Worm (Caenorhabditis elegans) whole organism, L4 larva: Measurements from ENCODE around the gene ncam-1.

ENCODE experiments used
- D1046.2 ChIP-seq: fragments of 200-800 bp; sonication (Bioruptor generic); IDR thresholded peaks from 2 replicates; pipeline ENCODE4 v1.3.6; 2022; ENCODE audit warnings: missing genetic modification characterization, missing compliant biosample characterization
- F10B5.3 ChIP-seq: sonication (generic microtip); optimal IDR thresholded peaks from 2 replicates; lab custom pipeline; 2016; ENCODE audit warnings: mild to moderate bottlenecking, missing genetic modification characterization, missing compliant biosample characterization
- F49E8.2 ChIP-seq: sonication (generic microtip); optimal IDR thresholded peaks from 2 replicates; lab custom pipeline; 2016; ENCODE audit warnings: missing compliant biosample characterization, mild to moderate bottlenecking, missing genetic modification characterization, borderline replicate concordance
- R02D3.7 ChIP-seq: fragments of 150-350 bp; sonication (generic microtip); optimal IDR thresholded peaks from 3 replicates; lab custom pipeline; 2014; ENCODE audit warnings: missing biosample characterization, missing genetic modification characterization
- T26A8.4 ChIP-seq: fragments of 200-800 bp; sonication (Bioruptor generic); IDR thresholded peaks from 2 replicates; pipeline ENCODE4 v1.3.6; 2022; ENCODE audit warnings: missing genetic modification characterization, missing compliant biosample characterization
- Y105C5A.15 ChIP-seq: fragments of 200-800 bp; sonication (Bioruptor generic); IDR thresholded peaks from 2 replicates; pipeline ENCODE4 v1.3.6; 2022; ENCODE audit warnings: missing genetic modification characterization, missing compliant biosample characterization
- ZK546.5 ChIP-seq, 2 experiments: sonication (generic microtip); optimal IDR thresholded peaks; 2 replicates each; lab custom pipeline; 2017; ENCODE audit warnings: missing biosample characterization in 2 of 2, missing genetic modification characterization in 2 of 2
- aha-1 ChIP-seq: fragments of 150-350 bp; peaks from one replicate; lab custom pipeline; 2014; ENCODE audit warnings: missing biosample characterization, missing genetic modification characterization
- aly-2 ChIP-seq: sonication (generic microtip); optimal IDR thresholded peaks from 2 replicates; lab custom pipeline; 2018; ENCODE audit warnings: missing biosample characterization, missing genetic modification characterization
- arid-1 ChIP-seq: fragments of 200-800 bp; sonication (Bioruptor generic); conservative IDR thresholded peaks from 2 replicates; pipeline ENCODE4 v1.3.6; 2022; ENCODE audit warnings: missing genetic modification reagents, missing genetic modification characterization, missing compliant biosample characterization
- ceh-20 ChIP-seq: fragments of 200-800 bp; sonication (Bioruptor generic); IDR thresholded peaks from 2 replicates; pipeline ENCODE4 v1.3.6; 2022; ENCODE audit warnings: missing genetic modification reagents, missing genetic modification characterization, missing compliant biosample characterization
- ceh-32 ChIP-seq: sonication (generic microtip); optimal IDR thresholded peaks from 2 replicates; lab custom pipeline; 2016; ENCODE audit warnings: mild to moderate bottlenecking, missing genetic modification characterization, missing compliant biosample characterization; ENCODE audit not compliant: poor library complexity
- ceh-62 ChIP-seq: sonication (generic microtip); optimal IDR thresholded peaks from 2 replicates; lab custom pipeline; 2017; ENCODE audit warnings: missing biosample characterization, missing genetic modification characterization
- ces-1 ChIP-seq: fragments of 150-350 bp; sonication (generic microtip); optimal IDR thresholded peaks from 4 replicates; lab custom pipeline; 2014; ENCODE audit warnings: missing biosample characterization, missing genetic modification reagents, missing genetic modification characterization
- daf-16 ChIP-seq, 3 experiments: sonication (generic microtip); optimal IDR thresholded peaks; 2 replicates each; lab custom pipeline; 2016 to 2017; ENCODE audit warnings: missing genetic modification characterization in 3 of 3, missing genetic modification reagents in 3 of 3, mild to moderate bottlenecking in 2 of 3, missing compliant biosample characterization in 2 of 3, missing biosample characterization in 1 of 3, moderate library complexity in 1 of 3
- daf-19 ChIP-seq: fragments of 200-800 bp; sonication (Bioruptor generic); conservative IDR thresholded peaks from 2 replicates; pipeline ENCODE4 v1.3.6; 2022; ENCODE audit warnings: missing genetic modification characterization, missing compliant biosample characterization
- daf-8 ChIP-seq: fragments of 200-800 bp; sonication (Bioruptor generic); IDR thresholded peaks from 2 replicates; pipeline ENCODE4 v1.3.6; 2022; ENCODE audit warnings: missing genetic modification characterization, missing compliant biosample characterization
- dmd-9 ChIP-seq: fragments of 200-800 bp; sonication (Bioruptor generic); IDR thresholded peaks from 2 replicates; pipeline ENCODE4 v1.3.6; 2022; ENCODE audit warnings: missing genetic modification reagents, missing genetic modification characterization, missing compliant biosample characterization
- dpl-1 ChIP-seq: fragments of 150-350 bp; optimal IDR thresholded peaks from 2 replicates; lab custom pipeline; 2014; ENCODE audit warnings: missing biosample characterization, missing genetic modification reagents, missing genetic modification characterization
- dve-1 ChIP-seq: sonication (generic microtip); optimal IDR thresholded peaks from 2 replicates; lab custom pipeline; 2017; ENCODE audit warnings: antibody characterized with exemption, mild to moderate bottlenecking, missing genetic modification characterization, missing compliant biosample characterization; ENCODE audit not compliant: insufficient read depth
- egl-43 ChIP-seq: fragments of 200-800 bp; sonication (Bioruptor generic); IDR thresholded peaks from 2 replicates; pipeline ENCODE4 v1.3.6; 2022; ENCODE audit warnings: missing genetic modification reagents, missing genetic modification characterization, missing compliant biosample characterization
- fkh-10 ChIP-seq: fragments of 150-350 bp; optimal IDR thresholded peaks from 2 replicates; lab custom pipeline; 2014; ENCODE audit warnings: missing biosample characterization, missing genetic modification reagents, missing genetic modification characterization
- hif-1 ChIP-seq, 2 experiments: sonication (generic microtip); optimal IDR thresholded peaks; 2 replicates each; lab custom pipeline; 2016 to 2017; ENCODE audit warnings: missing compliant biosample characterization in 2 of 2, missing genetic modification characterization in 2 of 2, missing genetic modification reagents in 2 of 2, missing genotype in 2 of 2, mild to moderate bottlenecking in 1 of 2
- hlh-30 ChIP-seq: sonication (generic microtip); optimal IDR thresholded peaks from 2 replicates; lab custom pipeline; 2017; ENCODE audit warnings: antibody characterized with exemption, mild to moderate bottlenecking, missing genetic modification characterization, missing compliant biosample characterization; ENCODE audit not compliant: insufficient read depth
- hmg-1.1 ChIP-seq: fragments of 200-800 bp; sonication (Bioruptor generic); IDR thresholded peaks from 2 replicates; pipeline ENCODE4 v1.3.6; 2022; ENCODE audit warnings: missing genetic modification reagents, missing genetic modification characterization, missing compliant biosample characterization
- jun-1 ChIP-seq: fragments of 150-350 bp; optimal IDR thresholded peaks from 2 replicates; lab custom pipeline; 2014; ENCODE audit warnings: missing biosample characterization, missing genetic modification reagents, missing genetic modification characterization
- lin-13 ChIP-seq: fragments of 150-350 bp; optimal IDR thresholded peaks from 2 replicates; lab custom pipeline; 2014; ENCODE audit warnings: missing biosample characterization, missing genetic modification reagents, missing genetic modification characterization
- lin-15B ChIP-seq: fragments of 150-350 bp; sonication (generic microtip); optimal IDR thresholded peaks from 3 replicates; lab custom pipeline; 2014; ENCODE audit warnings: missing biosample characterization, missing genetic modification characterization
- lin-29 ChIP-seq: fragments of 200-800 bp; sonication (Bioruptor generic); IDR thresholded peaks from 2 replicates; pipeline ENCODE4 v1.3.6; 2022; ENCODE audit warnings: missing genetic modification reagents, missing genetic modification characterization, missing compliant biosample characterization
- lin-39 ChIP-seq: fragments of 150-350 bp; optimal IDR thresholded peaks from 2 replicates; lab custom pipeline; 2014; ENCODE audit warnings: missing biosample characterization, missing genetic modification reagents, missing genetic modification characterization
- lir-3 ChIP-seq: sonication (generic microtip); optimal IDR thresholded peaks from 2 replicates; lab custom pipeline; 2016; ENCODE audit warnings: mild to moderate bottlenecking, missing genetic modification characterization, missing compliant biosample characterization
- lsy-2 ChIP-seq, 2 experiments: fragments of 150-350 bp in 1 of 2; sonication (generic microtip) in 1 of 2; optimal IDR thresholded peaks; 2 replicates each; lab custom pipeline; 2014 to 2017; ENCODE audit warnings: missing biosample characterization in 2 of 2, missing genetic modification characterization in 2 of 2
- madf-9 ChIP-seq: fragments of 200-800 bp; sonication (Bioruptor generic); conservative IDR thresholded peaks from 2 replicates; pipeline ENCODE4 v1.3.6; 2022; ENCODE audit warnings: missing genetic modification reagents, missing genetic modification characterization, missing compliant biosample characterization
- mdl-1 ChIP-seq, 2 experiments: fragments of 150-350 bp in 1 of 2; sonication (generic microtip) in 1 of 2; optimal IDR thresholded peaks; 2 replicates each; lab custom pipeline; 2014 to 2017; ENCODE audit warnings: missing biosample characterization in 2 of 2, missing genetic modification characterization in 2 of 2
- mep-1 ChIP-seq: fragments of 150-350 bp; sonication (generic microtip); optimal IDR thresholded peaks from 3 replicates; lab custom pipeline; 2014; ENCODE audit warnings: missing biosample characterization, missing genetic modification characterization
- nhr-10 ChIP-seq: fragments of 150-350 bp; optimal IDR thresholded peaks from 2 replicates; lab custom pipeline; 2014; ENCODE audit warnings: missing biosample characterization, missing genetic modification characterization
- nhr-237 ChIP-seq: sonication (generic microtip); optimal IDR thresholded peaks from 2 replicates; lab custom pipeline; 2017; ENCODE audit warnings: missing biosample characterization, missing genetic modification characterization
- pha-4 ChIP-seq, 2 experiments: fragments of 150-350 bp in 1 of 2; fragments of 200-800 bp in 1 of 2; sonication (Bioruptor generic) in 1 of 2; IDR thresholded peaks in 1 of 2; optimal IDR thresholded peaks in 1 of 2; 2 replicates each; pipeline versions ENCODE4 v1.3.6 to Lab custom; 2014 to 2022; ENCODE audit warnings: missing genetic modification characterization in 2 of 2, missing genetic modification reagents in 2 of 2, missing biosample characterization in 1 of 2, missing compliant biosample characterization in 1 of 2
- php-3 ChIP-seq: fragments of 200-800 bp; sonication (Bioruptor generic); IDR thresholded peaks from 2 replicates; pipeline ENCODE4 v1.3.6; 2022; ENCODE audit warnings: missing genetic modification reagents, missing genetic modification characterization, missing compliant biosample characterization
- pqm-1 ChIP-seq: sonication (generic microtip); optimal IDR thresholded peaks from 2 replicates; lab custom pipeline; 2017; ENCODE audit warnings: missing biosample characterization, missing genetic modification characterization
- set-16 ChIP-seq: fragments of 200-800 bp; sonication (Bioruptor generic); IDR thresholded peaks from 2 replicates; pipeline ENCODE4 v1.3.6; 2022; ENCODE audit warnings: missing genetic modification reagents, missing genetic modification characterization, missing compliant biosample characterization
- snpc-1.2 ChIP-seq: fragments of 200-800 bp; sonication (Bioruptor generic); IDR thresholded peaks from 2 replicates; pipeline ENCODE4 v1.3.6; 2022; ENCODE audit warnings: missing genetic modification reagents, missing genetic modification characterization, missing compliant biosample characterization
- spr-1 ChIP-seq: sonication (generic microtip); optimal IDR thresholded peaks from 2 replicates; lab custom pipeline; 2016; ENCODE audit warnings: mild to moderate bottlenecking, missing genetic modification characterization, missing compliant biosample characterization
- spr-3 ChIP-seq: fragments of 200-800 bp; sonication (Bioruptor generic); optimal IDR thresholded peaks from 2 replicates; lab custom pipeline; 2018; ENCODE audit warnings: mild to moderate bottlenecking, missing genetic modification characterization, missing compliant biosample characterization
- tra-1 ChIP-seq: fragments of 200-800 bp; sonication (Bioruptor generic); IDR thresholded peaks from 2 replicates; pipeline ENCODE4 v1.3.6; 2022; ENCODE audit warnings: missing genetic modification reagents, missing genetic modification characterization, missing compliant biosample characterization
- unc-130 ChIP-seq: sonication (generic microtip); optimal IDR thresholded peaks from 2 replicates; lab custom pipeline; 2016; ENCODE audit warnings: missing genetic modification reagents, missing genetic modification characterization, missing compliant biosample characterization
- zag-1 ChIP-seq: fragments of 150-350 bp; optimal IDR thresholded peaks from 2 replicates; lab custom pipeline; 2014; ENCODE audit warnings: missing biosample characterization, missing genetic modification characterization
- zip-11 ChIP-seq: fragments of 200-800 bp; sonication (Bioruptor generic); IDR thresholded peaks from 2 replicates; pipeline ENCODE4 v1.3.6; 2022; ENCODE audit warnings: missing genetic modification characterization, missing compliant biosample characterization
- zip-2 ChIP-seq: fragments of 150-350 bp; optimal IDR thresholded peaks from 2 replicates; lab custom pipeline; 2014; ENCODE audit warnings: missing biosample characterization, missing genetic modification characterization

Gene ncam-1

ce11 chrX:726295-726694, 34.6 kb downstream of the ncam-1 start (continued):
- TF ChIP-seq spr-1 (tag; lab: Kevin White, UChicago): no peak
- no peak for TF ChIP-seq F10B5.3 (tag; lab: Kevin White, UChicago)
- TF ChIP-seq D1046.2 (GFP tag; lab: Robert Waterston, UW): no peak
- peak in 1 of 2 experiments; percentile 10 for TF ChIP-seq mdl-1 (tag; optimal IDR thresholded peaks at IDR 0.05; lab: Kevin White, UChicago)
- TF ChIP-seq R02D3.7: no peak

ce11 chrX:727737-728136, 36.0 kb downstream of the ncam-1 start:
- TF ChIP-seq unc-130 (GFP tag; lab: Kevin White, UChicago): no peak
- TF ChIP-seq Y105C5A.15 (GFP tag; lab: Robert Waterston, UW): no peak
- TF ChIP-seq egl-43 (GFP tag; lab: Robert Waterston, UW): no peak
- no peak for TF ChIP-seq lin-39 (tag; lab: Kevin White, UChicago)
- 0 out of 2 replicates have a peak, but pooled peaks have one; percentile 24 for TF ChIP-seq dmd-9 (GFP tag; lab: Robert Waterston, UW)
- no peak for TF ChIP-seq daf-8 (GFP tag; lab: Robert Waterston, UW)
- TF ChIP-seq php-3: peak; percentile 74
- TF ChIP-seq madf-9: no peak
- TF ChIP-seq jun-1: peak; percentile 69
- TF ChIP-seq snpc-1.2 (GFP tag; lab: Robert Waterston, UW): no peak
- TF ChIP-seq zip-11 (GFP tag; lab: Robert Waterston, UW): no peak
- peak; percentile 90 for TF ChIP-seq aha-1 (tag; lab: Kevin White, UChicago)
- TF ChIP-seq set-16 (GFP tag; lab: Robert Waterston, UW): no peak
- no peak for TF ChIP-seq ces-1 (GFP tag; lab: Kevin White, UChicago)
- TF ChIP-seq ceh-62 (tag; lab: Kevin White, UChicago): no peak
- peak; percentile 79 for TF ChIP-seq dve-1 (tag; lab: Kevin White, UChicago)
- no peak for TF ChIP-seq lin-15B (tag; lab: Kevin White, UChicago)
- TF ChIP-seq lin-13 (GFP tag; lab: Kevin White, UChicago): no peak
- 0 out of 2 replicates have a peak, but pooled peaks have one; percentile 54 for TF ChIP-seq ceh-20 (GFP tag; lab: Robert Waterston, UW)
- peak; percentile 20 to 27 for TF ChIP-seq daf-16 (GFP tag; optimal IDR thresholded peaks at IDR 0.05; lab: Kevin White, UChicago)
- peak; percentile 82 for TF ChIP-seq daf-16 (tag; optimal IDR thresholded peaks at IDR 0.05; lab: Kevin White, UChicago)
- no peak for TF ChIP-seq nhr-10 (tag; lab: Kevin White, UChicago)
- TF ChIP-seq fkh-10 (GFP tag; lab: Kevin White, UChicago): no peak
- TF ChIP-seq ZK546.5 (tag; optimal IDR thresholded peaks at IDR 0.05; lab: Kevin White, UChicago): no peak
- TF ChIP-seq pqm-1 (tag; lab: Kevin White, UChicago): peak; percentile 22
- TF ChIP-seq nhr-237 (tag; lab: Kevin White, UChicago): no peak
- TF ChIP-seq arid-1 (GFP tag; lab: Robert Waterston, UW): peak; percentile 55; the same call in 1 of the 2 replicates
- TF ChIP-seq lsy-2 (tag; optimal IDR thresholded peaks at IDR 0.05; lab: Kevin White, UChicago): peak in 1 of 2 experiments; percentile 61
- no peak for TF ChIP-seq zag-1 (tag; lab: Kevin White, UChicago)
- peak; percentile 82 for TF ChIP-seq hmg-1.1 (GFP tag; lab: Robert Waterston, UW)
- TF ChIP-seq aly-2: no peak
- 0 out of 2 replicates have a peak, but pooled peaks have one; percentile 21 for TF ChIP-seq pha-4 (GFP tag; IDR thresholded peaks at IDR 0.05; lab: Robert Waterston, UW)
- no peak for TF ChIP-seq pha-4 (tag; optimal IDR thresholded peaks at IDR 0.05; lab: Kevin White, UChicago)
- TF ChIP-seq mep-1 (tag; lab: Kevin White, UChicago): peak; percentile 75
- no peak for TF ChIP-seq tra-1 (GFP tag; lab: Robert Waterston, UW)
- TF ChIP-seq daf-19 (GFP tag; lab: Robert Waterston, UW): no peak
- peak; percentile 20 to 59 for TF ChIP-seq hif-1 (tag; optimal IDR thresholded peaks at IDR 0.05; lab: Kevin White, UChicago)
- peak; percentile 60 for TF ChIP-seq dpl-1 (GFP tag; lab: Kevin White, UChicago)
- no peak for TF ChIP-seq zip-2 (tag; lab: Kevin White, UChicago)
- no peak for TF ChIP-seq lin-29 (GFP tag; lab: Robert Waterston, UW)
- no peak for TF ChIP-seq spr-3 (GFP tag; lab: Kevin White, UChicago)
- peak; percentile 18 for TF ChIP-seq lir-3
- TF ChIP-seq hlh-30 (tag; lab: Kevin White, UChicago): peak; percentile 81
- TF ChIP-seq ceh-32: peak; percentile 5
- TF ChIP-seq T26A8.4: peak; percentile 82
- TF ChIP-seq F49E8.2: no peak
